Fruit fly (Drosophila melanogaster): Measurements from ENCODE around the gene C1GalTA.

The C1GalTA gene

DNA sequence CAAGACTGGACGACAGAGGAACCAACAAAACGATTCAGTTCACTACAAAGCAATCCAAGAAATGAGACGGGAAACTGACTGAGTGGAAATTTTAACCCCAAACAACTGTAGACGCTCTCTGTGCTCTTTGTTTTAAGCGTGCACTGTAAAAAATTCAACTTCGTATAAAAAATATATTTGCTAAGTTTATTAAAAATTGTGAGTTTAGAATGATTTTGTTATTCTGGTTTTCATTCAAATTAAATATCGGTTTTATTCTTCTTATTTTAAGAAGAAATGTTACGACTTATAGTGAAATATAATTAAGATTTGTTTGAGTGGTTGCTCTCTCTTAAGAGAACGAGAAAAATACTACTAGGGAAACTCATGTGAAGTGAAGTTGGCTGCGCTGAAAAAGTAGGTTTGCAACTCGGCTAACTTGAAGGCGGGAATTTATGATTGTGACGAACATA is 7.1 kb upstream of the C1GalTA start (continued):
- TF ChIP-seq HLH3B (GFP tag; IDR thresholded peaks at IDR 0.05) (peak; percentile 99), CG5953 (GFP tag; IDR thresholded peaks at IDR 0.05) (peak; percentile 97), CG4707 (GFP tag; optimal IDR thresholded peaks at IDR 0.05) (peak; percentile 85), ase (GFP tag; IDR thresholded peaks at IDR 0.05) (peak; percentile 96), CG14050 (GFP tag; IDR thresholded peaks at IDR 0.05) (peak; percentile 97), CG11093 (GFP tag; IDR thresholded peaks at IDR 0.05) (peak; percentile 95), ro (GFP tag; IDR thresholded peaks at IDR 0.05) (peak; percentile 96), slp2 (GFP tag; optimal IDR thresholded peaks at IDR 0.05) (peak; percentile 95), ems (GFP tag; optimal IDR thresholded peaks at IDR 0.05) (peak; percentile 90), CG10565 (GFP tag; optimal IDR thresholded peaks at IDR 0.05) (peak; percentile 34), Sox102F (GFP tag; optimal IDR thresholded peaks at IDR 0.05) (peak; percentile 99), Kr (GFP tag; optimal IDR thresholded peaks at IDR 0.05) (peak; percentile 57), gro (GFP tag; optimal IDR thresholded peaks at IDR 0.05) (peak; percentile 68), E2f2 (GFP tag; IDR thresholded peaks at IDR 0.05) (peak; percentile 98), CG12236 (GFP tag; optimal IDR thresholded peaks at IDR 0.05) (peak; percentile 93), cwo (GFP tag; optimal IDR thresholded peaks at IDR 0.05) (peak; percentile 80), bowl (GFP tag; IDR thresholded peaks at IDR 0.05) (peak; percentile 97), CG13624 (GFP tag; optimal IDR thresholded peaks at IDR 0.05) (peak; percentile 88), CG6175 (GFP tag; IDR thresholded peaks at IDR 0.05) (peak; percentile 94), CG12219 (GFP tag; optimal IDR thresholded peaks at IDR 0.05) (peak; percentile 93), crc (GFP tag; optimal IDR thresholded peaks at IDR 0.05) (peak; percentile 93), Xrp1 (GFP tag; IDR thresholded peaks at IDR 0.05) (peak; percentile 99), inv (GFP tag; IDR thresholded peaks at IDR 0.05; ENCODE audit: partially characterized antibody) (no peak), cato (GFP tag; optimal IDR thresholded peaks at IDR 0.05; ENCODE audit: borderline replicate concordance) (peak; percentile 87), PHDP (tag; optimal IDR thresholded peaks at IDR 0.05) (peak; percentile 95), mld (GFP tag; IDR thresholded peaks at IDR 0.05; ENCODE audit: partially characterized antibody) (no peak), Dip2 (GFP tag; IDR thresholded peaks at IDR 0.05) (0 out of 2 replicates have a peak, but pooled peaks have one; percentile 22), CG17361 (GFP tag; IDR thresholded peaks at IDR 0.05) (peak; percentile 87), Dek (tag; optimal IDR thresholded peaks at IDR 0.05) (peak; percentile 95), CG10147 (GFP tag; optimal IDR thresholded peaks at IDR 0.05) (peak; percentile 81), CG15269 (tag; optimal IDR thresholded peaks at IDR 0.05) (peak; percentile 90), Fer2 (tag; optimal IDR thresholded peaks at IDR 0.05) (peak; percentile 68), gce (GFP tag; IDR thresholded peaks at IDR 0.05) (peak; percentile 96), CG11085 (GFP tag; IDR thresholded peaks at IDR 0.05) (peak; percentile 93), Sry-β (GFP tag; optimal IDR thresholded peaks at IDR 0.05) (peak; percentile 53), Mad (GFP tag; optimal IDR thresholded peaks at IDR 0.05) (peak; percentile 84), ewg (GFP tag; optimal IDR thresholded peaks at IDR 0.05) (peak; percentile 81), klu (GFP tag; IDR thresholded peaks at IDR 0.05) (peak; percentile 94), sr (GFP tag; IDR thresholded peaks at IDR 0.05) (no peak; the same call in 1 of the 3 replicates), Neu2 (GFP tag; optimal IDR thresholded peaks at IDR 0.05; ENCODE audit: borderline replicate concordance) (peak; percentile 35), dimm (GFP tag; IDR thresholded peaks at IDR 0.05) (peak; percentile 97), mam (GFP tag; optimal IDR thresholded peaks at IDR 0.05) (peak; percentile 96), al (GFP tag; IDR thresholded peaks at IDR 0.05) (peak; percentile 93), CG16863 (GFP tag; optimal IDR thresholded peaks at IDR 0.05) (peak; percentile 91), Blimp-1 (GFP tag; optimal IDR thresholded peaks at IDR 0.05) (peak; percentile 93), CG5180 (GFP tag; optimal IDR thresholded peaks at IDR 0.05) (peak; percentile 69), dan (GFP tag; IDR thresholded peaks at IDR 0.05) (no peak), Eip74EF (GFP tag; optimal IDR thresholded peaks at IDR 0.05) (peak in 1 of 2 experiments; percentile 91), Nf-YA (GFP tag; IDR thresholded peaks at IDR 0.05) (peak; percentile 98), abd-A (tag; optimal IDR thresholded peaks at IDR 0.05) (no peak)

Data from whole organism, embryonic.